Worm (Caenorhabditis elegans) whole organism, L1 larva: Measurements from ENCODE around the gene T05C1.1.

Experiments used
- C34B4.2 ChIP-seq: sonication (generic microtip); optimal IDR thresholded peaks from 2 replicates; lab custom pipeline; 2017; ENCODE audit warnings: mild to moderate bottlenecking, missing genetic modification characterization, missing compliant biosample characterization
- Y116A8C.19 ChIP-seq: sonication (generic microtip); optimal IDR thresholded peaks from 2 replicates; lab custom pipeline; 2016; ENCODE audit warnings: missing compliant biosample characterization, missing genetic modification characterization, borderline replicate concordance
- alr-1 ChIP-seq: fragments of 200-800 bp; sonication (Bioruptor generic); optimal IDR thresholded peaks from 2 replicates; lab custom pipeline; 2018; ENCODE audit warnings: borderline replicate concordance, mild to moderate bottlenecking, missing genetic modification characterization, missing compliant biosample characterization
- aly-2 ChIP-seq: fragments of 150-350 bp; optimal IDR thresholded peaks from 2 replicates; lab custom pipeline; 2014; ENCODE audit warnings: missing biosample characterization, missing genetic modification characterization
- ceh-88 ChIP-seq: fragments of 200-800 bp; sonication (Bioruptor generic); IDR thresholded peaks from 2 replicates; pipeline ENCODE4 v1.3.6; 2022; ENCODE audit warnings: missing genetic modification characterization, missing compliant biosample characterization
- ces-1 ChIP-seq: fragments of 150-350 bp; optimal IDR thresholded peaks from 2 replicates; lab custom pipeline; 2014; ENCODE audit warnings: missing biosample characterization, missing genetic modification reagents, missing genetic modification characterization
- dpl-1 ChIP-seq, 3 experiments: fragments of 150-350 bp in 2 of 3; sonication (generic microtip) in 1 of 3; optimal IDR thresholded peaks; 2 replicates each; lab custom pipeline; 2014 to 2017; ENCODE audit warnings: missing biosample characterization in 3 of 3, missing genetic modification characterization in 3 of 3, missing genetic modification reagents in 3 of 3
- dsc-1 ChIP-seq: sonication (generic microtip); optimal IDR thresholded peaks from 2 replicates; lab custom pipeline; 2016; ENCODE audit warnings: mild to moderate bottlenecking, missing genetic modification characterization, missing compliant biosample characterization
- efl-1 ChIP-seq, 4 experiments: fragments of 150-350 bp; optimal IDR thresholded peaks in 3 of 4; peaks in 1 of 4; 1 replicate in 1 of 4; 2 replicates in 3 of 4; lab custom pipeline; 2014; ENCODE audit warnings: missing biosample characterization in 2 of 4, missing genetic modification characterization in 2 of 4, missing genetic modification reagents in 2 of 4
- efl-3 ChIP-seq: fragments of 200-800 bp; sonication (Bioruptor generic); optimal IDR thresholded peaks from 2 replicates; lab custom pipeline; 2018; ENCODE audit warnings: mild to moderate bottlenecking, missing genetic modification characterization, missing compliant biosample characterization
- egl-27 ChIP-seq, 2 experiments: fragments of 150-350 bp in 1 of 2; sonication (generic microtip); optimal IDR thresholded peaks; 3 replicates each; lab custom pipeline; 2017 to 2018; ENCODE audit warnings: missing biosample characterization in 2 of 2, missing genetic modification characterization in 2 of 2, missing genetic modification reagents in 2 of 2
- elt-2 ChIP-seq: sonication (generic microtip); optimal IDR thresholded peaks from 2 replicates; lab custom pipeline; 2016; ENCODE audit warnings: missing genetic modification characterization, mild to moderate bottlenecking, inconsistent platforms, missing compliant biosample characterization, missing genetic modification reagents
- elt-3 ChIP-seq, 6 experiments: fragments of 150-350 bp in 1 of 6; sonication (generic microtip); optimal IDR thresholded peaks; 2 replicates each; lab custom pipeline; 2017 to 2018; ENCODE audit warnings: missing biosample characterization in 6 of 6, missing genetic modification characterization in 6 of 6, inconsistent platforms in 1 of 6
- irx-1 ChIP-seq: sonication (generic microtip); optimal IDR thresholded peaks from 2 replicates; lab custom pipeline; 2016; ENCODE audit warnings: missing genetic modification characterization, missing compliant biosample characterization
- lin-13 ChIP-seq: fragments of 150-350 bp; optimal IDR thresholded peaks from 2 replicates; lab custom pipeline; 2014; ENCODE audit warnings: missing biosample characterization, missing genetic modification reagents, missing genetic modification characterization
- lin-14 ChIP-seq: fragments of 200-800 bp; sonication (Bioruptor generic); optimal IDR thresholded peaks from 2 replicates; lab custom pipeline; 2018; ENCODE audit warnings: mild to moderate bottlenecking, missing genetic modification characterization, moderate library complexity, missing compliant biosample characterization
- lin-35 ChIP-seq, 2 experiments: fragments of 150-350 bp; optimal IDR thresholded peaks; 2 replicates each; lab custom pipeline; 2014; ENCODE audit warnings: missing biosample characterization in 2 of 2, missing genetic modification characterization in 2 of 2, missing genetic modification reagents in 2 of 2
- lsy-2 ChIP-seq, 2 experiments: fragments of 150-350 bp; optimal IDR thresholded peaks; 2 replicates each; lab custom pipeline; 2014; ENCODE audit warnings: missing biosample characterization in 2 of 2, missing genetic modification characterization in 2 of 2
- nhr-11 ChIP-seq: fragments of 150-350 bp; optimal IDR thresholded peaks from 2 replicates; lab custom pipeline; 2014; ENCODE audit warnings: missing biosample characterization, missing genetic modification characterization
- nhr-12 ChIP-seq: sonication (generic microtip); optimal IDR thresholded peaks from 2 replicates; lab custom pipeline; 2017; ENCODE audit warnings: missing biosample characterization, missing genetic modification characterization
- nhr-19 ChIP-seq: fragments of 200-800 bp; sonication (Bioruptor generic); conservative IDR thresholded peaks from 2 replicates; pipeline ENCODE4 v1.3.6; 2022; ENCODE audit warnings: missing genetic modification characterization, missing compliant biosample characterization
- nhr-237 ChIP-seq: fragments of 150-350 bp; optimal IDR thresholded peaks from 2 replicates; lab custom pipeline; 2014; ENCODE audit warnings: missing biosample characterization, missing genetic modification characterization
- nhr-71 ChIP-seq: sonication (generic microtip); optimal IDR thresholded peaks from 2 replicates; lab custom pipeline; 2016; ENCODE audit warnings: mild to moderate bottlenecking, missing genetic modification characterization, moderate library complexity, missing compliant biosample characterization
- nhr-76 ChIP-seq: sonication (generic microtip); optimal IDR thresholded peaks from 2 replicates; lab custom pipeline; 2017; ENCODE audit warnings: missing biosample characterization, missing genetic modification characterization
- nhr-85 ChIP-seq: sonication (generic microtip); peaks from one replicate; lab custom pipeline; 2016; ENCODE audit warnings: missing genetic modification characterization, inconsistent platforms, missing compliant biosample characterization
- nhr-90 ChIP-seq: sonication (generic microtip); optimal IDR thresholded peaks from 2 replicates; lab custom pipeline; 2016; ENCODE audit warnings: mild to moderate bottlenecking, missing genetic modification characterization, missing compliant biosample characterization; ENCODE audit not compliant: poor library complexity
- pqm-1 ChIP-seq: sonication (generic microtip); optimal IDR thresholded peaks from 3 replicates; lab custom pipeline; 2017; ENCODE audit warnings: missing biosample characterization, missing genetic modification characterization
- snu-23 ChIP-seq: sonication (generic microtip); optimal IDR thresholded peaks from 2 replicates; lab custom pipeline; 2016; ENCODE audit warnings: missing genetic modification characterization, missing compliant biosample characterization
- swsn-7 ChIP-seq: sonication (generic microtip); optimal IDR thresholded peaks from 2 replicates; lab custom pipeline; 2016; ENCODE audit warnings: missing genetic modification characterization, missing compliant biosample characterization
- tbx-2 ChIP-seq: sonication (generic microtip); optimal IDR thresholded peaks from 2 replicates; lab custom pipeline; 2016; ENCODE audit warnings: missing genetic modification characterization, missing compliant biosample characterization
- tlp-1 ChIP-seq: fragments of 150-350 bp; optimal IDR thresholded peaks from 2 replicates; lab custom pipeline; 2014; ENCODE audit warnings: missing biosample characterization, missing genetic modification characterization
- unc-30 ChIP-seq: sonication (generic microtip); optimal IDR thresholded peaks from 2 replicates; lab custom pipeline; 2017; ENCODE audit warnings: missing biosample characterization, missing genetic modification characterization
- unc-62 ChIP-seq: fragments of 150-350 bp; optimal IDR thresholded peaks from 2 replicates; lab custom pipeline; 2014; ENCODE audit warnings: missing biosample characterization, missing genetic modification reagents, missing genetic modification characterization
- unc-98 ChIP-seq: fragments of 200-800 bp; sonication (Bioruptor generic); IDR thresholded peaks from 2 replicates; pipeline ENCODE4 v1.3.6; 2022; ENCODE audit warnings: missing genetic modification characterization, missing compliant biosample characterization
- zag-1 ChIP-seq: fragments of 150-350 bp; optimal IDR thresholded peaks from 2 replicates; lab custom pipeline; 2014; ENCODE audit warnings: missing biosample characterization, missing genetic modification characterization
- zip-4 ChIP-seq: fragments of 200-800 bp; sonication (Bioruptor generic); optimal IDR thresholded peaks from 2 replicates; lab custom pipeline; 2018; ENCODE audit warnings: mild to moderate bottlenecking, missing genetic modification characterization, moderate library complexity, missing compliant biosample characterization
- ztf-11 ChIP-seq, 2 experiments: sonication (generic microtip); optimal IDR thresholded peaks; 2 replicates each; lab custom pipeline; 2016 to 2017; ENCODE audit warnings: missing genetic modification characterization in 2 of 2, missing biosample characterization in 1 of 2, missing compliant biosample characterization in 1 of 2

Gene T05C1.1

ce11 chrII:4478303-4478702 lies at the start of gene T05C1.1:
Gene T05C1.1 (plus strand): TSS chrII:4478603.
- TF ChIP-seq dsc-1 (no peak), swsn-7 (no peak), unc-30 (tag; lab: Kevin White, UChicago) (no peak), zag-1 (tag; lab: Kevin White, UChicago) (no peak), pqm-1 (no peak), snu-23 (no peak), nhr-12 (no peak), nhr-71 (tag; lab: Kevin White, UChicago) (no peak), tbx-2 (no peak), dpl-1 (GFP tag; optimal IDR thresholded peaks at IDR 0.05; lab: Kevin White, UChicago) (no peak)

- TF ChIP-seq lin-35 (GFP tag; optimal IDR thresholded peaks at IDR 0.05; lab: Kevin White, UChicago) (peak in 1 of 2 experiments; percentile 13), elt-2 (peak; percentile 6), alr-1 (no peak), elt-3 (tag; optimal IDR thresholded peaks at IDR 0.05; lab: Kevin White, UChicago) (peak in 1 of 6 experiments; percentile 45)
Measured at ce11 chrII:4433146-4433545, 45.3 kb upstream of the T05C1.1 start, which contains the start of gene nhr-109. Gene nhr-109 (plus strand): TSS chrII:4433367.

- TF ChIP-seq dsc-1 = no peak
Measured at ce11 chrII:4434278-4434677, 44.1 kb upstream of the T05C1.1 start.

- peak; percentile 70 for TF ChIP-seq elt-2
- no peak for TF ChIP-seq dpl-1 (GFP tag; optimal IDR thresholded peaks at IDR 0.05; lab: Kevin White, UChicago)
- TF ChIP-seq snu-23 = no peak
Measured at ce11 chrII:4435134-4435533, 43.3 kb upstream of the T05C1.1 start, which contains the start of gene nhr-273. Gene nhr-273 (plus strand): TSS chrII:4435300.

ce11 chrII:4438601-4439000 lies 39.8 kb upstream of the T05C1.1 start, which contains the start of gene nhr-16:
Gene nhr-16 (plus strand): TSS chrII:4438805.
- no peak for TF ChIP-seq efl-3 (GFP tag; lab: Kevin White, UChicago)
- TF ChIP-seq egl-27 (tag; optimal IDR thresholded peaks at IDR 0.05; lab: Kevin White, UChicago) = no peak
- TF ChIP-seq lin-13 (GFP tag; lab: Kevin White, UChicago) = no peak
- TF ChIP-seq zip-4 = no peak
- TF ChIP-seq ceh-88 (GFP tag; lab: Robert Waterston, UW) = no peak
- TF ChIP-seq snu-23 = no peak
- no peak for TF ChIP-seq lin-14 (GFP tag; lab: Kevin White, UChicago)
- no peak for TF ChIP-seq nhr-85 (tag; lab: Kevin White, UChicago)
- no peak for TF ChIP-seq alr-1

ce11 chrII:4441278-4441677 lies 37.1 kb upstream of the T05C1.1 start:
- TF ChIP-seq nhr-237 (tag; lab: Kevin White, UChicago) (no peak), aly-2 (tag; lab: Kevin White, UChicago) (no peak), lsy-2 (tag; optimal IDR thresholded peaks at IDR 0.05; lab: Kevin White, UChicago) (no peak), elt-2 (no peak), nhr-71 (tag; lab: Kevin White, UChicago) (no peak), Y116A8C.19 (tag; lab: Kevin White, UChicago) (no peak), ztf-11 (tag; optimal IDR thresholded peaks at IDR 0.05; lab: Kevin White, UChicago) (no peak), ces-1 (GFP tag; lab: Kevin White, UChicago) (no peak)

- TF ChIP-seq nhr-12 (no peak), tlp-1 (no peak), egl-27 (tag; optimal IDR thresholded peaks at IDR 0.05; lab: Kevin White, UChicago) (no peak), C34B4.2 (tag; lab: Kevin White, UChicago) (no peak), efl-1 (optimal IDR thresholded peaks at IDR 0.05; lab: Kevin White, UChicago) (no peak), efl-1 (GFP tag; optimal IDR thresholded peaks at IDR 0.05 in 1 of 2; lab: Kevin White, UChicago) (no peak), nhr-90 (tag; lab: Kevin White, UChicago) (no peak), Y116A8C.19 (tag; lab: Kevin White, UChicago) (no peak), irx-1 (tag; lab: Kevin White, UChicago) (no peak), nhr-11 (tag; lab: Kevin White, UChicago) (no peak), nhr-19 (GFP tag; lab: Robert Waterston, UW) (no peak), unc-62 (GFP tag; lab: Kevin White, UChicago) (no peak), nhr-76 (tag; lab: Kevin White, UChicago) (no peak), unc-98 (GFP tag; lab: Robert Waterston, UW) (no peak)
- TF ChIP-seq, all 84 proteins: peak for 0
Measured at ce11 chrII:4444811-4445210, 33.6 kb upstream of the T05C1.1 start.
